Fruit fly (Drosophila melanogaster) whole organism, embryonic: ENCODE results near the gene msd1.

Experiments
- Antp ChIP-seq: fragments of 200-800 bp; sonication (Bioruptor generic); optimal IDR thresholded peaks from 3 replicates; lab custom pipeline; 2016; ENCODE audit warnings: missing biosample characterization, missing genetic modification characterization
- B-H1 ChIP-seq: fragments of 200-800 bp; sonication (Bioruptor generic); IDR thresholded peaks from 3 replicates; pipeline ENCODE4 v1.3.6; 2022; ENCODE audit warnings: missing biosample characterization, missing genetic modification characterization
- CG10366 ChIP-seq: fragments of 200-800 bp; sonication (Bioruptor generic); IDR thresholded peaks from 2 replicates; pipeline ENCODE4 v1.3.6; 2022; ENCODE audit warnings: missing biosample characterization, missing genetic modification characterization
- CG10654 ChIP-seq: fragments of 200-800 bp; sonication (Bioruptor generic); optimal IDR thresholded peaks from 2 replicates; lab custom pipeline; 2016; ENCODE audit warnings: missing biosample characterization, missing genetic modification characterization
- CG12219 ChIP-seq: fragments of 200-800 bp; sonication (Bioruptor generic); optimal IDR thresholded peaks from 3 replicates; lab custom pipeline; 2018; ENCODE audit warnings: missing biosample characterization, mild to moderate bottlenecking, missing genetic modification characterization
- CG13296 ChIP-seq: fragments of 200-800 bp; sonication (Bioruptor generic); optimal IDR thresholded peaks from 3 replicates; lab custom pipeline; 2018; ENCODE audit warnings: missing biosample characterization, mild to moderate bottlenecking, missing genetic modification characterization
- CG15073 ChIP-seq: fragments of 200-800 bp; sonication (Bioruptor generic); optimal IDR thresholded peaks from 2 replicates; lab custom pipeline; 2016; ENCODE audit warnings: missing biosample characterization, missing genetic modification characterization
- CG2875 ChIP-seq: fragments of 200-800 bp; sonication (Bioruptor generic); optimal IDR thresholded peaks from 2 replicates; lab custom pipeline; 2017; ENCODE audit warnings: missing biosample characterization, mild to moderate bottlenecking, missing genetic modification characterization, missing genetic modification reagents
- CG32767 ChIP-seq: fragments of 200-800 bp; sonication (Bioruptor generic); IDR thresholded peaks from 2 replicates; pipeline ENCODE4 v1.3.6; 2022; ENCODE audit warnings: missing biosample characterization, missing genetic modification characterization
- CG42726 ChIP-seq: fragments of 200-800 bp; sonication (Bioruptor generic); IDR thresholded peaks from 2 replicates; pipeline ENCODE4 v1.3.6; 2022; ENCODE audit warnings: missing biosample characterization, missing genetic modification characterization; ENCODE audit not compliant: partially characterized antibody
- CG4707 ChIP-seq: fragments of 200-800 bp; sonication (Bioruptor generic); optimal IDR thresholded peaks from 2 replicates; lab custom pipeline; 2018; ENCODE audit warnings: missing biosample characterization, mild to moderate bottlenecking, missing genetic modification characterization, moderate library complexity
- CG7745 ChIP-seq: fragments of 200-800 bp; sonication (Bioruptor generic); optimal IDR thresholded peaks from 2 replicates; lab custom pipeline; 2018; ENCODE audit warnings: missing biosample characterization, mild to moderate bottlenecking, missing genetic modification characterization, moderate library complexity
- CG8089 ChIP-seq: fragments of 200-800 bp; sonication (Bioruptor generic); optimal IDR thresholded peaks from 3 replicates; lab custom pipeline; 2016; ENCODE audit warnings: missing biosample characterization, missing genetic modification characterization
- CG8290 ChIP-seq, 3 experiments: fragments of 200-800 bp; sonication (Bioruptor generic); optimal IDR thresholded peaks; 2 replicates each; lab custom pipeline; 2016 to 2019; ENCODE audit warnings: missing biosample characterization in 3 of 3, missing genetic modification characterization in 3 of 3, mild to moderate bottlenecking in 2 of 3, moderate library complexity in 1 of 3
- CG8944 ChIP-seq: fragments of 200-800 bp; sonication (Bioruptor generic); optimal IDR thresholded peaks from 3 replicates; lab custom pipeline; 2016; ENCODE audit warnings: missing biosample characterization, missing genetic modification characterization
- Chrac-16 ChIP-seq: fragments of 200-800 bp; sonication (Bioruptor generic); optimal IDR thresholded peaks from 3 replicates; lab custom pipeline; 2016; ENCODE audit warnings: missing biosample characterization, missing genetic modification characterization
- D ChIP-seq, 2 experiments: fragments of 200-800 bp in 1 of 2; fragments of >200 bp in 1 of 2; sonication (Bioruptor generic) in 1 of 2; optimal IDR thresholded peaks; 2 replicates in 1 of 2; 3 replicates in 1 of 2; lab custom pipeline; 2017; ENCODE audit warnings: mild to moderate bottlenecking in 1 of 2, missing biosample characterization in 1 of 2, missing genetic modification characterization in 1 of 2, missing genetic modification reagents in 1 of 2
- Dbx ChIP-seq: fragments of 200-800 bp; sonication (Bioruptor generic); IDR thresholded peaks from 3 replicates; pipeline ENCODE4 v1.3.6; 2022; ENCODE audit warnings: missing biosample characterization, missing genetic modification characterization
- Dp ChIP-seq: fragments of 200-800 bp; sonication (Bioruptor generic); optimal IDR thresholded peaks from 2 replicates; lab custom pipeline; 2018; ENCODE audit warnings: missing biosample characterization, mild to moderate bottlenecking, missing genetic modification characterization, moderate library complexity
- E2f2 ChIP-seq: fragments of 200-800 bp; sonication (Bioruptor generic); IDR thresholded peaks from 2 replicates; pipeline ENCODE4 v1.3.6; 2022; ENCODE audit warnings: missing biosample characterization, missing genetic modification characterization
- ERR ChIP-seq: fragments of 200-800 bp; sonication (Bioruptor generic); optimal IDR thresholded peaks from 2 replicates; lab custom pipeline; 2016; ENCODE audit warnings: missing biosample characterization, missing genetic modification characterization
- Ets97D ChIP-seq: fragments of 200-800 bp; sonication (Bioruptor generic); optimal IDR thresholded peaks from 3 replicates; lab custom pipeline; 2016; ENCODE audit warnings: missing biosample characterization, missing genetic modification characterization
- Gsc ChIP-seq: fragments of 200-800 bp; sonication (Bioruptor generic); IDR thresholded peaks from 2 replicates; pipeline ENCODE4 v1.3.6; 2022; ENCODE audit warnings: missing biosample characterization, missing genetic modification characterization
- H15 ChIP-seq: fragments of 200-800 bp; sonication (Bioruptor generic); IDR thresholded peaks from 3 replicates; pipeline ENCODE4 v1.3.6; 2022; ENCODE audit warnings: missing biosample characterization, missing genetic modification characterization
- HHEX ChIP-seq: fragments of 200-800 bp; sonication (Bioruptor generic); optimal IDR thresholded peaks from 3 replicates; lab custom pipeline; 2017; ENCODE audit warnings: missing biosample characterization, mild to moderate bottlenecking, missing genetic modification characterization, missing genetic modification reagents
- Hmr ChIP-seq: fragments of 200-800 bp; sonication (Bioruptor generic); optimal IDR thresholded peaks from 3 replicates; lab custom pipeline; 2017; ENCODE audit warnings: mild to moderate bottlenecking, missing biosample characterization, missing genetic modification reagents, missing genetic modification characterization
- Rx ChIP-seq: fragments of 200-800 bp; sonication (Bioruptor generic); IDR thresholded peaks from 2 replicates; pipeline ENCODE4 v1.3.6; 2022; ENCODE audit warnings: missing biosample characterization, missing genetic modification characterization
- Stat92E ChIP-seq, 3 experiments: fragments of >200 bp in 2 of 3; fragments of 200-800 bp in 1 of 3; sonication (Bioruptor generic) in 1 of 3; optimal IDR thresholded peaks; 2 replicates each; lab custom pipeline; 2017 to 2019; ENCODE audit warnings: missing biosample characterization in 3 of 3, missing genetic modification characterization in 3 of 3, mild to moderate bottlenecking in 1 of 3, moderate library complexity in 1 of 3
- Xbp1 ChIP-seq: fragments of 200-800 bp; sonication (Bioruptor generic); optimal IDR thresholded peaks from 3 replicates; lab custom pipeline; 2016; ENCODE audit warnings: missing biosample characterization, mild to moderate bottlenecking, missing genetic modification characterization
- ash1 ChIP-seq: fragments of 200-800 bp; sonication (Bioruptor generic); optimal IDR thresholded peaks from 2 replicates; lab custom pipeline; 2018; ENCODE audit warnings: missing biosample characterization, mild to moderate bottlenecking, missing genetic modification characterization
- dpn ChIP-seq, 2 experiments: fragments of 200-800 bp; sonication (Bioruptor generic); optimal IDR thresholded peaks; 3 replicates each; lab custom pipeline; 2016; ENCODE audit warnings: missing biosample characterization in 2 of 2, missing genetic modification characterization in 2 of 2
- dysf ChIP-seq: fragments of 200-800 bp; sonication (Bioruptor generic); IDR thresholded peaks from 3 replicates; pipeline ENCODE4 v1.3.6; 2022; ENCODE audit warnings: missing biosample characterization, missing genetic modification characterization
- ems ChIP-seq: fragments of 200-800 bp; sonication (Bioruptor generic); optimal IDR thresholded peaks from 3 replicates; lab custom pipeline; 2016; ENCODE audit warnings: missing biosample characterization, missing genetic modification characterization
- ewg ChIP-seq: fragments of 200-800 bp; sonication (Bioruptor generic); optimal IDR thresholded peaks from 3 replicates; lab custom pipeline; 2017; ENCODE audit warnings: mild to moderate bottlenecking, missing biosample characterization, missing genetic modification reagents, missing genetic modification characterization
- gt ChIP-seq: fragments of 200-800 bp; sonication (Bioruptor generic); IDR thresholded peaks from 2 replicates; pipeline ENCODE4 v1.3.6; 2022; ENCODE audit warnings: missing biosample characterization, missing genetic modification characterization
- jing ChIP-seq: fragments of 200-800 bp; sonication (Bioruptor generic); optimal IDR thresholded peaks from 2 replicates; lab custom pipeline; 2018; ENCODE audit warnings: missing biosample characterization, mild to moderate bottlenecking, missing genetic modification characterization
- ken ChIP-seq: fragments of 200-800 bp; sonication (Bioruptor generic); IDR thresholded peaks from 3 replicates; pipeline ENCODE4 v1.3.6; 2022; ENCODE audit warnings: missing biosample characterization, missing genetic modification characterization
- klu ChIP-seq: fragments of 200-800 bp; sonication (Bioruptor generic); IDR thresholded peaks from 2 replicates; pipeline ENCODE4 v1.3.6; 2022; ENCODE audit warnings: missing biosample characterization, missing genetic modification characterization
- maf-S ChIP-seq: fragments of 200-800 bp; sonication (Bioruptor generic); optimal IDR thresholded peaks from 2 replicates; lab custom pipeline; 2016; ENCODE audit warnings: missing biosample characterization, missing genetic modification characterization
- p53 ChIP-seq: fragments of 200-800 bp; sonication (Bioruptor generic); optimal IDR thresholded peaks from 2 replicates; lab custom pipeline; 2016; ENCODE audit warnings: missing biosample characterization, missing genetic modification characterization
- pb ChIP-seq: fragments of 200-800 bp; sonication (Bioruptor generic); optimal IDR thresholded peaks from 3 replicates; lab custom pipeline; 2016; ENCODE audit warnings: missing biosample characterization, missing genetic modification characterization
- pita ChIP-seq: fragments of 200-800 bp; sonication (Bioruptor generic); optimal IDR thresholded peaks from 2 replicates; lab custom pipeline; 2017; ENCODE audit warnings: missing biosample characterization, mild to moderate bottlenecking, missing genetic modification characterization
- pnt ChIP-seq: fragments of 200-800 bp; sonication (Bioruptor generic); optimal IDR thresholded peaks from 3 replicates; lab custom pipeline; 2016; ENCODE audit warnings: missing biosample characterization, missing genetic modification characterization
- ro ChIP-seq: fragments of 200-800 bp; sonication (Bioruptor generic); IDR thresholded peaks from 2 replicates; pipeline ENCODE4 v1.3.6; 2022; ENCODE audit warnings: missing biosample characterization, missing genetic modification characterization
- slbo ChIP-seq: fragments of 200-800 bp; sonication (Bioruptor generic); IDR thresholded peaks from 2 replicates; pipeline ENCODE4 v1.3.6; 2022; ENCODE audit warnings: missing biosample characterization, missing genetic modification characterization
- tna ChIP-seq: fragments of 200-800 bp; sonication (Bioruptor generic); IDR thresholded peaks from 2 replicates; pipeline ENCODE4 v1.3.6; 2022; ENCODE audit warnings: missing biosample characterization, missing genetic modification characterization; ENCODE audit not compliant: partially characterized antibody
- twi ChIP-seq: fragments of 200-800 bp; optimal IDR thresholded peaks from 2 replicates; lab custom pipeline; 2019; ENCODE audit warnings: missing biosample characterization, mild to moderate bottlenecking, missing genetic modification characterization, moderate library complexity
- zf30C ChIP-seq: fragments of 200-800 bp; sonication (Bioruptor generic); optimal IDR thresholded peaks from 3 replicates; lab custom pipeline; 2018; ENCODE audit warnings: missing biosample characterization, mild to moderate bottlenecking, missing genetic modification characterization

The msd1 gene

dm6 chr3L:1378862-1379543 is 47.5 kb downstream of the msd1 start (continued):
- peak; percentile 51 for TF ChIP-seq Hmr (GFP tag; lab: Kevin White, UChicago)
- no peak for TF ChIP-seq maf-S (GFP tag; lab: Kevin White, UChicago)
- no peak for TF ChIP-seq ERR (GFP tag; lab: Kevin White, UChicago)
- TF ChIP-seq ems (GFP tag; lab: Kevin White, UChicago), result no peak
- no peak for TF ChIP-seq CG15073 (GFP tag; lab: Kevin White, UChicago)
- peak; percentile 24 for TF ChIP-seq pnt (GFP tag; lab: Kevin White, UChicago)
- peak; percentile 13 for TF ChIP-seq CG4707 (GFP tag; lab: Kevin White, UChicago)
- TF ChIP-seq CG2875 (GFP tag; lab: Kevin White, UChicago), result peak; percentile 77
- no peak for TF ChIP-seq CG7745
- no peak for TF ChIP-seq p53 (GFP tag; lab: Kevin White, UChicago)
- peak; percentile 11 for TF ChIP-seq CG8089 (GFP tag; lab: Kevin White, UChicago)
- TF ChIP-seq CG32767 (GFP tag; lab: Robert Waterston, UW), result peak; percentile 53; the same call in 1 of the 2 replicates
- TF ChIP-seq CG10654, result no peak
- peak; percentile 25 for TF ChIP-seq twi (tag; lab: Kevin White, UChicago)
- TF ChIP-seq Gsc (GFP tag; lab: Robert Waterston, UW), result peak; percentile 18; the same call in 1 of the 2 replicates
- TF ChIP-seq dpn (GFP tag; optimal IDR thresholded peaks at IDR 0.05; lab: Kevin White, UChicago), result peak in 1 of 2 experiments; percentile 48
- TF ChIP-seq ken (GFP tag; lab: Robert Waterston, UW), result peak; percentile 67
- TF ChIP-seq ro, result peak; percentile 51; the same call in 1 of the 2 replicates
- TF ChIP-seq klu (GFP tag; lab: Robert Waterston, UW), result no peak
- peak; percentile 57 for TF ChIP-seq ewg (GFP tag; lab: Kevin White, UChicago)
- peak; percentile 33 for TF ChIP-seq Xbp1 (GFP tag; lab: Kevin White, UChicago)
- TF ChIP-seq zf30C, result peak; percentile 38
- TF ChIP-seq pita (GFP tag; lab: Kevin White, UChicago), result no peak
- TF ChIP-seq jing (GFP tag; lab: Kevin White, UChicago), result peak; percentile 54
- no peak for TF ChIP-seq ash1 (GFP tag; lab: Kevin White, UChicago)
- TF ChIP-seq Ets97D (GFP tag; lab: Kevin White, UChicago), result peak; percentile 3
- TF ChIP-seq H15 (GFP tag; lab: Robert Waterston, UW), result peak; percentile 41; the same call in 1 of the 3 replicates
- no peak for TF ChIP-seq Dbx
- TF ChIP-seq HHEX, result peak; percentile 7
- peak; percentile 35 for TF ChIP-seq slbo
- peak; percentile 14 for TF ChIP-seq D (optimal IDR thresholded peaks at IDR 0.05; lab: Kevin White, UChicago)
- TF ChIP-seq D (GFP tag; optimal IDR thresholded peaks at IDR 0.05; lab: Kevin White, UChicago), result peak; percentile 68
- peak; percentile 67 for TF ChIP-seq dysf (GFP tag; lab: Robert Waterston, UW)
- no peak for TF ChIP-seq CG13296 (GFP tag; lab: Kevin White, UChicago)
- peak in 1 of 3 experiments; percentile 63 for TF ChIP-seq Stat92E (GFP tag; optimal IDR thresholded peaks at IDR 0.05; lab: Kevin White, UChicago)
- TF ChIP-seq gt (GFP tag; lab: Robert Waterston, UW), result peak; percentile 41
- TF ChIP-seq Antp, result no peak
- peak; percentile 56 for TF ChIP-seq CG12219
- TF ChIP-seq E2f2 (GFP tag; lab: Robert Waterston, UW), result peak; percentile 28; the same call in 1 of the 2 replicates
- TF ChIP-seq Dp, result no peak
- peak; percentile 74 for TF ChIP-seq Rx (GFP tag; lab: Robert Waterston, UW)
- TF ChIP-seq CG8290 (GFP tag; optimal IDR thresholded peaks at IDR 0.05; lab: Kevin White, UChicago), result no peak
- TF ChIP-seq CG8290 (tag; optimal IDR thresholded peaks at IDR 0.05; lab: Kevin White, UChicago), result peak in 1 of 2 experiments; percentile 76
- TF ChIP-seq Chrac-16 (GFP tag; lab: Kevin White, UChicago), result peak; percentile 50
- TF ChIP-seq tna (GFP tag; lab: Robert Waterston, UW), result 0 out of 2 replicates have a peak, but pooled peaks have one; percentile 30
- TF ChIP-seq B-H1, result peak; percentile 72
- no peak for TF ChIP-seq pb (GFP tag; lab: Kevin White, UChicago)
- TF ChIP-seq CG42726 (GFP tag; lab: Robert Waterston, UW), result no peak
- peak; percentile 59 for TF ChIP-seq CG10366 (GFP tag; lab: Robert Waterston, UW)
- no peak for TF ChIP-seq CG8944 (GFP tag; lab: Kevin White, UChicago)
